Fruit fly (Drosophila melanogaster) whole organism, embryonic: ENCODE results near the gene Cyt-b5-r.

Experiments used
- CG10543 ChIP-seq: fragments of 200-800 bp; sonication (Bioruptor generic); optimal IDR thresholded peaks from 3 replicates; lab custom pipeline; 2017; ENCODE audit warnings: missing biosample characterization, mild to moderate bottlenecking, missing genetic modification characterization, moderate library complexity
- CG11723 ChIP-seq: fragments of 200-800 bp; sonication (Bioruptor generic); optimal IDR thresholded peaks from 2 replicates; lab custom pipeline; 2017; ENCODE audit warnings: missing biosample characterization, mild to moderate bottlenecking, missing genetic modification characterization
- CG12219 ChIP-seq: fragments of 200-800 bp; sonication (Bioruptor generic); optimal IDR thresholded peaks from 3 replicates; lab custom pipeline; 2018; ENCODE audit warnings: missing biosample characterization, mild to moderate bottlenecking, missing genetic modification characterization
- CG12769 ChIP-seq: fragments of 200-800 bp; sonication (Bioruptor generic); optimal IDR thresholded peaks from 2 replicates; lab custom pipeline; 2019; ENCODE audit warnings: missing biosample characterization, mild to moderate bottlenecking, missing genetic modification characterization, moderate library complexity
- CG14860 ChIP-seq: fragments of 200-800 bp; sonication (Bioruptor generic); IDR thresholded peaks from 3 replicates; pipeline ENCODE4 v1.3.6; 2022; ENCODE audit warnings: missing biosample characterization, missing genetic modification characterization; ENCODE audit not compliant: partially characterized antibody
- CG16779 ChIP-seq: fragments of 200-800 bp; sonication (Bioruptor generic); IDR thresholded peaks from 2 replicates; pipeline ENCODE4 v1.3.6; 2022; ENCODE audit warnings: missing biosample characterization, missing genetic modification characterization
- CG16815 ChIP-seq: fragments of 200-800 bp; sonication (Bioruptor generic); optimal IDR thresholded peaks from 3 replicates; lab custom pipeline; 2017; ENCODE audit warnings: missing biosample characterization, mild to moderate bottlenecking, missing genetic modification characterization
- CG2875 ChIP-seq: fragments of 200-800 bp; sonication (Bioruptor generic); optimal IDR thresholded peaks from 2 replicates; lab custom pipeline; 2017; ENCODE audit warnings: missing biosample characterization, mild to moderate bottlenecking, missing genetic modification characterization, missing genetic modification reagents
- CG3407 ChIP-seq: fragments of 200-800 bp; sonication (Bioruptor generic); optimal IDR thresholded peaks from 2 replicates; lab custom pipeline; 2018; ENCODE audit warnings: missing biosample characterization, mild to moderate bottlenecking, missing genetic modification characterization
- CG34224 ChIP-seq: fragments of 200-800 bp; sonication (Bioruptor generic); IDR thresholded peaks from 3 replicates; pipeline ENCODE4 v1.3.6; 2022; ENCODE audit warnings: missing biosample characterization, missing genetic modification characterization; ENCODE audit not compliant: partially characterized antibody
- CG34376 ChIP-seq: fragments of 200-800 bp; sonication (Bioruptor generic); optimal IDR thresholded peaks from 2 replicates; lab custom pipeline; 2018; ENCODE audit warnings: missing biosample characterization, mild to moderate bottlenecking, missing genetic modification characterization
- CG4360 ChIP-seq: fragments of 200-800 bp; sonication (Bioruptor generic); IDR thresholded peaks from 2 replicates; pipeline ENCODE4 v1.3.6; 2022; ENCODE audit warnings: missing biosample characterization, missing genetic modification characterization
- CG5180 ChIP-seq: fragments of 200-800 bp; sonication (Bioruptor generic); optimal IDR thresholded peaks from 3 replicates; lab custom pipeline; 2017; ENCODE audit warnings: missing biosample characterization, missing genetic modification characterization, mild to moderate bottlenecking, moderate library complexity, missing genetic modification reagents
- CG8478 ChIP-seq: fragments of >200 bp; optimal IDR thresholded peaks from 2 replicates; lab custom pipeline; 2018
- Dbx ChIP-seq: fragments of 200-800 bp; sonication (Bioruptor generic); IDR thresholded peaks from 3 replicates; pipeline ENCODE4 v1.3.6; 2022; ENCODE audit warnings: missing biosample characterization, missing genetic modification characterization
- Deaf1 ChIP-seq: fragments of 200-800 bp; optimal IDR thresholded peaks from 3 replicates; lab custom pipeline; 2019; ENCODE audit warnings: missing biosample characterization, mild to moderate bottlenecking, missing genetic modification characterization, moderate library complexity
- Ets65A ChIP-seq: fragments of 200-800 bp; sonication (Bioruptor generic); peaks from one replicate; lab custom pipeline; 2016; ENCODE audit warnings: missing biosample characterization, missing genetic modification characterization
- Hey ChIP-seq: fragments of 200-800 bp; sonication (Bioruptor generic); optimal IDR thresholded peaks from 3 replicates; lab custom pipeline; 2018; ENCODE audit warnings: missing biosample characterization, mild to moderate bottlenecking, missing genetic modification characterization
- Hr78 ChIP-seq, 2 experiments: fragments of 200-800 bp in 1 of 2; fragments of >200 bp in 1 of 2; sonication (Bioruptor generic) in 1 of 2; optimal IDR thresholded peaks; 2 replicates each; lab custom pipeline; 2017 to 2019; ENCODE audit warnings: missing biosample characterization in 2 of 2, missing genetic modification characterization in 2 of 2, mild to moderate bottlenecking in 1 of 2, moderate library complexity in 1 of 2
- Med ChIP-seq: fragments of 200-800 bp; sonication (Bioruptor generic); peaks from one replicate; lab custom pipeline; 2016; ENCODE audit warnings: missing biosample characterization, missing genetic modification characterization, mild to moderate bottlenecking, inconsistent platforms, moderate library complexity
- Mrtf ChIP-seq: fragments of 200-800 bp; sonication (Bioruptor generic); IDR thresholded peaks from 3 replicates; pipeline ENCODE4 v1.3.6; 2022; ENCODE audit warnings: missing biosample characterization, missing genetic modification characterization
- Oli ChIP-seq: fragments of 200-800 bp; sonication (Bioruptor generic); optimal IDR thresholded peaks from 2 replicates; lab custom pipeline; 2018; ENCODE audit warnings: missing biosample characterization, mild to moderate bottlenecking, missing genetic modification characterization, moderate library complexity
- PHDP ChIP-seq: fragments of 200-800 bp; sonication (Bioruptor generic); optimal IDR thresholded peaks from 3 replicates; lab custom pipeline; 2018; ENCODE audit warnings: missing biosample characterization, mild to moderate bottlenecking, missing genetic modification characterization, moderate library complexity
- Pdp1 ChIP-seq, 2 experiments: fragments of 200-800 bp; sonication (Bioruptor generic); optimal IDR thresholded peaks; 3 replicates each; lab custom pipeline; 2016; ENCODE audit warnings: missing biosample characterization in 2 of 2, missing genetic modification characterization in 2 of 2, mild to moderate bottlenecking in 1 of 2, moderate library complexity in 1 of 2
- Rfx ChIP-seq: fragments of 200-800 bp; sonication (Bioruptor generic); IDR thresholded peaks from 2 replicates; pipeline ENCODE4 v1.3.6; 2022; ENCODE audit warnings: missing biosample characterization, missing genetic modification characterization
- Side ChIP-seq: fragments of 200-800 bp; sonication (Bioruptor generic); optimal IDR thresholded peaks from 2 replicates; lab custom pipeline; 2016; ENCODE audit warnings: missing biosample characterization, missing genetic modification characterization
- Sin3A ChIP-seq: fragments of >200 bp; optimal IDR thresholded peaks from 2 replicates; lab custom pipeline; 2018
- Trl ChIP-seq, 3 experiments: fragments of >200 bp in 2 of 3; fragments of 200-800 bp in 1 of 3; sonication (Bioruptor generic) in 1 of 3; optimal IDR thresholded peaks; 2 replicates in 1 of 3; 3 replicates in 2 of 3; lab custom pipeline; 2016 to 2017; ENCODE audit warnings: missing biosample characterization in 1 of 3, missing genetic modification characterization in 1 of 3
- cas ChIP-seq: fragments of 200-800 bp; sonication (Bioruptor generic); IDR thresholded peaks from 2 replicates; pipeline ENCODE4 v1.3.6; 2022; ENCODE audit warnings: missing biosample characterization, missing genetic modification characterization
- cg ChIP-seq: fragments of 200-800 bp; sonication (Bioruptor generic); optimal IDR thresholded peaks from 3 replicates; lab custom pipeline; 2019; ENCODE audit warnings: missing biosample characterization, mild to moderate bottlenecking, missing genetic modification characterization, moderate library complexity
- dpn ChIP-seq, 2 experiments: fragments of 200-800 bp; sonication (Bioruptor generic); optimal IDR thresholded peaks; 3 replicates each; lab custom pipeline; 2016; ENCODE audit warnings: missing biosample characterization in 2 of 2, missing genetic modification characterization in 2 of 2
- fru ChIP-seq: fragments of >200 bp; optimal IDR thresholded peaks from 2 replicates; lab custom pipeline; 2017
- fu2 ChIP-seq: fragments of 200-800 bp; sonication (Bioruptor generic); optimal IDR thresholded peaks from 2 replicates; lab custom pipeline; 2016; ENCODE audit warnings: missing biosample characterization, missing genetic modification characterization
- gsb ChIP-seq: fragments of 200-800 bp; sonication (Bioruptor generic); IDR thresholded peaks from 2 replicates; pipeline ENCODE4 v1.3.6; 2022; ENCODE audit warnings: missing biosample characterization, missing genetic modification characterization
- gsb-n ChIP-seq: fragments of 200-800 bp; sonication (Bioruptor generic); optimal IDR thresholded peaks from 3 replicates; lab custom pipeline; 2018; ENCODE audit warnings: missing biosample characterization, mild to moderate bottlenecking, missing genetic modification characterization
- gt ChIP-seq: fragments of 200-800 bp; sonication (Bioruptor generic); IDR thresholded peaks from 2 replicates; pipeline ENCODE4 v1.3.6; 2022; ENCODE audit warnings: missing biosample characterization, missing genetic modification characterization
- hkb ChIP-seq, 2 experiments: fragments of 200-800 bp in 1 of 2; fragments of >200 bp in 1 of 2; sonication (Bioruptor generic) in 1 of 2; IDR thresholded peaks in 1 of 2; optimal IDR thresholded peaks in 1 of 2; 2 replicates each; pipeline versions ENCODE4 v1.3.6 to Lab custom; 2017 to 2022; ENCODE audit warnings: missing biosample characterization in 1 of 2, missing genetic modification characterization in 1 of 2
- klu ChIP-seq: fragments of 200-800 bp; sonication (Bioruptor generic); IDR thresholded peaks from 2 replicates; pipeline ENCODE4 v1.3.6; 2022; ENCODE audit warnings: missing biosample characterization, missing genetic modification characterization
- ro ChIP-seq: fragments of 200-800 bp; sonication (Bioruptor generic); IDR thresholded peaks from 2 replicates; pipeline ENCODE4 v1.3.6; 2022; ENCODE audit warnings: missing biosample characterization, missing genetic modification characterization
- sd ChIP-seq: fragments of 200-800 bp; sonication (Bioruptor generic); optimal IDR thresholded peaks from 3 replicates; lab custom pipeline; 2018; ENCODE audit warnings: missing biosample characterization, mild to moderate bottlenecking, missing genetic modification characterization, moderate library complexity
- seq ChIP-seq: fragments of 200-800 bp; sonication (Bioruptor generic); IDR thresholded peaks from 2 replicates; pipeline ENCODE4 v1.3.6; 2022; ENCODE audit warnings: missing biosample characterization, missing genetic modification characterization
- slbo ChIP-seq: fragments of 200-800 bp; sonication (Bioruptor generic); IDR thresholded peaks from 2 replicates; pipeline ENCODE4 v1.3.6; 2022; ENCODE audit warnings: missing biosample characterization, missing genetic modification characterization
- so ChIP-seq: fragments of 200-800 bp; sonication (Bioruptor generic); IDR thresholded peaks from 3 replicates; pipeline ENCODE4 v1.3.6; 2022; ENCODE audit warnings: missing biosample characterization, missing genetic modification characterization
- sr ChIP-seq: fragments of 200-800 bp; sonication (Bioruptor generic); IDR thresholded peaks from 3 replicates; pipeline ENCODE4 v1.3.6; 2022; ENCODE audit warnings: missing biosample characterization, missing genetic modification characterization
- trem ChIP-seq: fragments of 200-800 bp; optimal IDR thresholded peaks from 3 replicates; lab custom pipeline; 2019; ENCODE audit warnings: missing biosample characterization, mild to moderate bottlenecking, missing genetic modification characterization, moderate library complexity
- twi ChIP-seq: fragments of 200-800 bp; optimal IDR thresholded peaks from 2 replicates; lab custom pipeline; 2019; ENCODE audit warnings: missing biosample characterization, mild to moderate bottlenecking, missing genetic modification characterization, moderate library complexity
- vfl ChIP-seq: fragments of 200-800 bp; sonication (Bioruptor generic); optimal IDR thresholded peaks from 2 replicates; lab custom pipeline; 2016; ENCODE audit warnings: missing biosample characterization, missing genetic modification characterization
- wdn ChIP-seq: fragments of 200-800 bp; sonication (Bioruptor generic); IDR thresholded peaks from 2 replicates; pipeline ENCODE4 v1.3.6; 2022; ENCODE audit warnings: missing biosample characterization, missing genetic modification characterization

Gene Cyt-b5-r

DNA sequence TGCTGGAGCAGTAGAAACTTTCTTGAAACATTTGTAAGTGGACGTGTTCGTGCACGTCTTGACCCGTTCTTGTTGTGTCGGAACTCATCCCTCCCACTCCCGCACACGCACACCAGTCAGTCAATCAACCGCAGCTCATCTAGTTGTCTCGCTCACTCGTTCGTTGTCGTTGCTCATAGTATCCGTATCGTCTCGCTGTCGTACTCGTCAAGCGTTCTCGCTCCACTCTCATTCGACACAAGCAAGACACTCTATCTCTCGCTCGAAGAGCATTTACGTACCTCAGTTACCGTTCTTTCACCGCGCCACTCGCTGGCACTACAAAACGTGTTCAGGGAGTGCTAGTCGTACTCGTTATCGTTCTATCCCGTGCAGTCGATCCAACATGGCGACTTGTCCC lies 3.0 kb downstream of the Cyt-b5-r start (continued):
- TF ChIP-seq slbo (GFP tag; lab: Robert Waterston, UW), result 0 out of 2 replicates have a peak, but pooled peaks have one; percentile 9
- TF ChIP-seq fu2 (GFP tag; lab: Kevin White, UChicago), result no peak
- 0 out of 2 replicates have a peak, but pooled peaks have one; percentile 7 for TF ChIP-seq Rfx (GFP tag; lab: Robert Waterston, UW)
- TF ChIP-seq CG8478 (lab: Kevin White, UChicago), result peak; percentile 73
- no peak for TF ChIP-seq Side
- no peak for TF ChIP-seq CG3407 (GFP tag; lab: Kevin White, UChicago)
- TF ChIP-seq CG14860 (GFP tag; lab: Robert Waterston, UW), result no peak
- no peak for TF ChIP-seq Sin3A (lab: Kevin White, UChicago)
- TF ChIP-seq fru (lab: Kevin White, UChicago), result peak; percentile 52
- no peak for TF ChIP-seq CG2875 (GFP tag; lab: Kevin White, UChicago)

- TF ChIP-seq gsb (GFP tag; lab: Robert Waterston, UW) (0 out of 2 replicates have a peak, but pooled peaks have one; percentile 10), CG10543 (peak; percentile 17), gt (GFP tag; lab: Robert Waterston, UW) (no peak), trem (tag; lab: Kevin White, UChicago) (peak; percentile 20), wdn (GFP tag; lab: Robert Waterston, UW) (no peak), cg (GFP tag; lab: Kevin White, UChicago) (peak; percentile 15), Med (GFP tag; lab: Kevin White, UChicago) (peak; percentile 69), Dbx (GFP tag; lab: Robert Waterston, UW) (no peak), Trl (optimal IDR thresholded peaks at IDR 0.05; lab: Kevin White, UChicago) (peak; percentile 17 to 58), Trl (GFP tag; optimal IDR thresholded peaks at IDR 0.05; lab: Kevin White, UChicago) (no peak), Hr78 (GFP tag; optimal IDR thresholded peaks at IDR 0.05; lab: Kevin White, UChicago) (no peak), gsb-n (no peak), CG12769 (tag; lab: Kevin White, UChicago) (peak; percentile 86), sr (GFP tag; lab: Robert Waterston, UW) (0 out of 3 replicates have a peak, but pooled peaks have one; percentile 60), Pdp1 (GFP tag; optimal IDR thresholded peaks at IDR 0.05; lab: Kevin White, UChicago) (peak in 1 of 2 experiments; percentile 94), ro (GFP tag; lab: Robert Waterston, UW) (no peak), Ets65A (GFP tag; lab: Kevin White, UChicago) (peak; percentile 89), CG34224 (GFP tag; lab: Robert Waterston, UW) (no peak), PHDP (no peak), vfl (GFP tag; lab: Kevin White, UChicago) (no peak), CG4360 (GFP tag; lab: Robert Waterston, UW) (no peak), CG34376 (GFP tag; lab: Kevin White, UChicago) (no peak), Hey (tag; lab: Kevin White, UChicago) (no peak), hkb (optimal IDR thresholded peaks at IDR 0.05; lab: Kevin White, UChicago) (no peak), hkb (GFP tag; IDR thresholded peaks at IDR 0.05; lab: Robert Waterston, UW) (no peak), cas (GFP tag; lab: Robert Waterston, UW) (no peak), CG11723 (GFP tag; lab: Kevin White, UChicago) (no peak), CG16779 (no peak), twi (tag; lab: Kevin White, UChicago) (peak; percentile 55), slbo (GFP tag; lab: Robert Waterston, UW) (peak; percentile 19; the same call in 1 of the 2 replicates), Deaf1 (tag; lab: Kevin White, UChicago) (peak; percentile 10), seq (no peak), so (GFP tag; lab: Robert Waterston, UW) (peak; percentile 60; the same call in 2 of the 3 replicates), CG16815 (no peak), CG5180 (GFP tag; lab: Kevin White, UChicago) (no peak), CG12219 (no peak), sd (tag; lab: Kevin White, UChicago) (peak; percentile 71), klu (GFP tag; lab: Robert Waterston, UW) (no peak), Mrtf (GFP tag; lab: Robert Waterston, UW) (0 out of 3 replicates have a peak, but pooled peaks have one; percentile 13), dpn (GFP tag; optimal IDR thresholded peaks at IDR 0.05; lab: Kevin White, UChicago) (no peak), Oli (tag; lab: Kevin White, UChicago) (no peak)
Measured at dm6 chr2L:16766070-16766752, 24.3 kb downstream of the Cyt-b5-r start, which contains the start of gene Mhc. TSS of gene Mhc (plus strand) at chr2L:16766566.
